Worm (Caenorhabditis elegans): Measurements from ENCODE around the gene cysl-3.

cysl-3 gene

ce11 chrV:3756887-3757286 is 19.0 kb downstream of the cysl-3 start, which contains the start of gene gid-7:
TSS of gene gid-7 (minus strand) at chrV:3757074.
- no peak for TF ChIP-seq W03F9.2 (tag; optimal IDR thresholded peaks at IDR 0.05)
- no peak for TF ChIP-seq dao-5 (tag; optimal IDR thresholded peaks at IDR 0.05)
- TF ChIP-seq him-1 (tag; optimal IDR thresholded peaks at IDR 0.05): no peak

- TF ChIP-seq W03F9.2 (tag; optimal IDR thresholded peaks at IDR 0.05) (no peak), dao-5 (tag; optimal IDR thresholded peaks at IDR 0.05) (no peak), him-1 (tag; optimal IDR thresholded peaks at IDR 0.05) (no peak)
Observed at ce11 chrV:3750328-3750727, 25.6 kb downstream of the cysl-3 start.

- TF ChIP-seq him-1 (tag; optimal IDR thresholded peaks at IDR 0.05) (no peak), dao-5 (tag; optimal IDR thresholded peaks at IDR 0.05) (no peak), W03F9.2 (tag; optimal IDR thresholded peaks at IDR 0.05) (no peak)
Observed at ce11 chrV:3743172-3743626, 32.7 kb downstream of the cysl-3 start, which contains the start of gene mtm-9. TSS of gene mtm-9 (plus strand) at chrV:3743576.

ce11 chrV:3739302-3739701 is 36.6 kb downstream of the cysl-3 start, which contains the start of gene hpo-36:
TSS of gene hpo-36 (minus strand) at chrV:3739402.
- TF ChIP-seq dao-5 (tag; optimal IDR thresholded peaks at IDR 0.05) (no peak), W03F9.2 (tag; optimal IDR thresholded peaks at IDR 0.05) (no peak), him-1 (tag; optimal IDR thresholded peaks at IDR 0.05) (no peak)

- TF ChIP-seq him-1 (tag; optimal IDR thresholded peaks at IDR 0.05) (no peak), W03F9.2 (tag; optimal IDR thresholded peaks at IDR 0.05) (no peak), dao-5 (tag; optimal IDR thresholded peaks at IDR 0.05) (no peak)
Observed at ce11 chrV:3738409-3738808, 37.5 kb downstream of the cysl-3 start.

ce11 chrV:3724772-3725171 is 51.2 kb downstream of the cysl-3 start, which contains the start of gene str-30:
TSS of gene str-30 (plus strand) at chrV:3725072.
- TF ChIP-seq dao-5 (tag; optimal IDR thresholded peaks at IDR 0.05): no peak

All from whole organism, L4/young adult.